Fruit fly (Drosophila melanogaster): ENCODE measurements around the gene CG14411.

CG14411 gene

dm6 chrX:14848755-14849354 lies 16.4 kb downstream of the CG14411 start, which contains the start of gene CG9522 (continued):
- peak; percentile 83 for TF ChIP-seq chm (GFP tag; IDR thresholded peaks at IDR 0.05)
- no peak for TF ChIP-seq hth (optimal IDR thresholded peaks at IDR 0.05)
- no peak for TF ChIP-seq MESR4 (GFP tag; optimal IDR thresholded peaks at IDR 0.05)
- TF ChIP-seq CG13894 (tag; optimal IDR thresholded peaks at IDR 0.05): no peak
- TF ChIP-seq abd-A (tag; optimal IDR thresholded peaks at IDR 0.05): no peak
- TF ChIP-seq CG33213 (GFP tag; optimal IDR thresholded peaks at IDR 0.05): peak; percentile 30
- peak; percentile 41 for TF ChIP-seq CG16863 (GFP tag; optimal IDR thresholded peaks at IDR 0.05)
- peak; percentile 48 for TF ChIP-seq CG11723 (GFP tag; optimal IDR thresholded peaks at IDR 0.05)
- TF ChIP-seq Fer2 (tag; optimal IDR thresholded peaks at IDR 0.05): peak; percentile 25
- TF ChIP-seq CG8290 (GFP tag; optimal IDR thresholded peaks at IDR 0.05): peak; percentile 23
- TF ChIP-seq CG8290 (tag; optimal IDR thresholded peaks at IDR 0.05): no peak
- peak; percentile 67; the same call in 2 of the 3 replicates for TF ChIP-seq gce (GFP tag; IDR thresholded peaks at IDR 0.05)
- TF ChIP-seq H2.0 (GFP tag; IDR thresholded peaks at IDR 0.05): peak; percentile 63
- no peak for TF ChIP-seq kay (GFP tag; optimal IDR thresholded peaks at IDR 0.05)
- TF ChIP-seq wek (GFP tag; optimal IDR thresholded peaks at IDR 0.05): no peak
- TF ChIP-seq Bteb2 (GFP tag; optimal IDR thresholded peaks at IDR 0.05): peak; percentile 19
- peak; percentile 72 for TF ChIP-seq Oli (tag; optimal IDR thresholded peaks at IDR 0.05)
- TF ChIP-seq Fer3 (tag; optimal IDR thresholded peaks at IDR 0.05): peak; percentile 68
- TF ChIP-seq grau (tag; optimal IDR thresholded peaks at IDR 0.05): peak; percentile 71
- 0 out of 2 replicates have a peak, but pooled peaks have one; percentile 40 for TF ChIP-seq Oaz (GFP tag; IDR thresholded peaks at IDR 0.05)
- peak; percentile 59; the same call in 2 of the 3 replicates for TF ChIP-seq Optix (GFP tag; IDR thresholded peaks at IDR 0.05)
- peak; percentile 72 for TF ChIP-seq CG10267 (tag; optimal IDR thresholded peaks at IDR 0.05)
- TF ChIP-seq CG13296 (GFP tag; optimal IDR thresholded peaks at IDR 0.05): peak; percentile 63
- TF ChIP-seq Side (GFP tag; optimal IDR thresholded peaks at IDR 0.05): peak; percentile 6
- TF ChIP-seq MTF-1 (GFP tag; optimal IDR thresholded peaks at IDR 0.05; ENCODE audit: borderline replicate concordance): peak; percentile 50
- no peak for TF ChIP-seq Nf-YC (tag; optimal IDR thresholded peaks at IDR 0.05)
- no peak for TF ChIP-seq YL-1 (GFP tag; optimal IDR thresholded peaks at IDR 0.05)
- no peak for TF ChIP-seq CkIIα-i1 (GFP tag; IDR thresholded peaks at IDR 0.05)
- no peak for TF ChIP-seq Hr39 (optimal IDR thresholded peaks at IDR 0.05)
- peak; percentile 68 for TF ChIP-seq Asciz (GFP tag; optimal IDR thresholded peaks at IDR 0.05)
- TF ChIP-seq CG3065 (GFP tag; optimal IDR thresholded peaks at IDR 0.05): no peak
- TF ChIP-seq CG12769 (tag; optimal IDR thresholded peaks at IDR 0.05): peak; percentile 25
- no peak for TF ChIP-seq fu2 (GFP tag; optimal IDR thresholded peaks at IDR 0.05)
- TF ChIP-seq phol (tag; optimal IDR thresholded peaks at IDR 0.05): peak; percentile 71
- no peak for TF ChIP-seq CG17186 (GFP tag; optimal IDR thresholded peaks at IDR 0.05)
- no peak for TF ChIP-seq tll (GFP tag; optimal IDR thresholded peaks at IDR 0.05)
- no peak for TF ChIP-seq CG43689 (GFP tag; IDR thresholded peaks at IDR 0.05)
- TF ChIP-seq mld (GFP tag; IDR thresholded peaks at IDR 0.05; ENCODE audit: partially characterized antibody): no peak
- no peak for TF ChIP-seq lov (optimal IDR thresholded peaks at IDR 0.05)
- TF ChIP-seq lov (GFP tag; IDR thresholded peaks at IDR 0.05): peak; percentile 76; the same call in 2 of the 3 replicates
- TF ChIP-seq CG15011 (GFP tag; optimal IDR thresholded peaks at IDR 0.05): peak; percentile 34
- peak; percentile 54 for TF ChIP-seq HHEX (GFP tag; optimal IDR thresholded peaks at IDR 0.05)
- peak; percentile 82 for TF ChIP-seq otp (GFP tag; IDR thresholded peaks at IDR 0.05)
- TF ChIP-seq Med (GFP tag): peak; percentile 89
- TF ChIP-seq da (GFP tag; optimal IDR thresholded peaks at IDR 0.05): no peak
- peak; percentile 68 for TF ChIP-seq CG10431 (GFP tag; optimal IDR thresholded peaks at IDR 0.05)
- TF ChIP-seq CG7987 (GFP tag; optimal IDR thresholded peaks at IDR 0.05): no peak
- TF ChIP-seq Eip74EF (GFP tag; optimal IDR thresholded peaks at IDR 0.05): peak in 1 of 2 experiments; percentile 55
- TF ChIP-seq CG5180 (GFP tag; optimal IDR thresholded peaks at IDR 0.05): peak; percentile 23
- TF ChIP-seq CG11247 (GFP tag; IDR thresholded peaks at IDR 0.05): peak; percentile 47; the same call in 1 of the 2 replicates
